Worm (Caenorhabditis elegans): Measurements from ENCODE around the gene ZK896.1.

Gene ZK896.1

ce11 chrIV:12915479-12915878 lies 40.3 kb upstream of the ZK896.1 start, which contains the start of gene srz-15:
Gene srz-15 (plus strand): TSS chrIV:12915779.
- TF ChIP-seq syd-9 (tag; optimal IDR thresholded peaks at IDR 0.05) (no peak), unc-86 (tag; optimal IDR thresholded peaks at IDR 0.05) (no peak), hlh-15 (tag; optimal IDR thresholded peaks at IDR 0.05) (no peak), nfya-1 (tag; optimal IDR thresholded peaks at IDR 0.05) (no peak), hlh-8 (tag; optimal IDR thresholded peaks at IDR 0.05) (no peak)

ce11 chrIV:12914532-12915019 lies 39.4 kb upstream of the ZK896.1 start, which contains the start of gene irg-6:
Gene irg-6 (minus strand): TSS chrIV:12914969.
- no peak for TF ChIP-seq ceh-30 (tag; optimal IDR thresholded peaks at IDR 0.05)
- no peak for TF ChIP-seq C38D4.7 (GFP tag; optimal IDR thresholded peaks at IDR 0.05)
- no peak for TF ChIP-seq pag-3 (tag; optimal IDR thresholded peaks at IDR 0.05; ENCODE audit: borderline replicate concordance)
- TF ChIP-seq che-1 (tag; optimal IDR thresholded peaks at IDR 0.05): no peak
- no peak for TF ChIP-seq syd-9 (tag; optimal IDR thresholded peaks at IDR 0.05)
- TF ChIP-seq hlh-6 (tag; optimal IDR thresholded peaks at IDR 0.05): no peak
- TF ChIP-seq elt-2 (tag; optimal IDR thresholded peaks at IDR 0.05): no peak
- no peak for TF ChIP-seq ttx-3 (tag; optimal IDR thresholded peaks at IDR 0.05)

- TF ChIP-seq elt-2 (tag; optimal IDR thresholded peaks at IDR 0.05) (peak; percentile 39), fax-1 (tag; optimal IDR thresholded peaks at IDR 0.05) (no peak), mec-3 (tag; optimal IDR thresholded peaks at IDR 0.05; ENCODE audit: borderline replicate concordance) (no peak), gmeb-2 (tag; optimal IDR thresholded peaks at IDR 0.05) (no peak)
These were observed 36.8 kb upstream of the ZK896.1 start, which contains the start of gene K08D8.5 for ce11 chrIV:12911990-12912389. Gene K08D8.5 (minus strand): TSS chrIV:12912129.

ce11 chrIV:12909871-12910270 lies 34.7 kb upstream of the ZK896.1 start, which contains the start of gene K08D8.4:
Gene K08D8.4 (minus strand): TSS chrIV:12909998.
- TF ChIP-seq eyg-1 (tag; optimal IDR thresholded peaks at IDR 0.05): no peak
- TF ChIP-seq elt-2 (tag; optimal IDR thresholded peaks at IDR 0.05): peak; percentile 15

ce11 chrIV:12906529-12906928 lies 31.4 kb upstream of the ZK896.1 start, which contains the start of gene K08D8.3:
Gene K08D8.3 (minus strand): TSS chrIV:12906659.
- TF ChIP-seq ceh-19 (GFP tag; optimal IDR thresholded peaks at IDR 0.05) (no peak), gmeb-2 (tag; optimal IDR thresholded peaks at IDR 0.05) (no peak), nfya-1 (tag; optimal IDR thresholded peaks at IDR 0.05) (no peak), ets-4 (tag; optimal IDR thresholded peaks at IDR 0.05) (no peak), T23F11.4 (GFP tag; optimal IDR thresholded peaks at IDR 0.05) (no peak), unc-3 (GFP tag; conservative IDR thresholded peaks at IDR 0.05) (no peak), unc-3 (tag; optimal IDR thresholded peaks at IDR 0.05) (no peak), mec-3 (tag; optimal IDR thresholded peaks at IDR 0.05; ENCODE audit: borderline replicate concordance) (no peak), ref-2 (tag; optimal IDR thresholded peaks at IDR 0.05) (no peak), ama-1 (optimal IDR thresholded peaks at IDR 0.05) (no peak), pha-2 (tag; optimal IDR thresholded peaks at IDR 0.05) (no peak), ztf-16 (tag; optimal IDR thresholded peaks at IDR 0.05) (no peak), hlh-8 (tag; optimal IDR thresholded peaks at IDR 0.05) (no peak), ceh-31 (tag; optimal IDR thresholded peaks at IDR 0.05) (no peak), nhr-11 (tag; optimal IDR thresholded peaks at IDR 0.05) (no peak)

ce11 chrIV:12903687-12904086 lies 28.5 kb upstream of the ZK896.1 start:
- no peak for TF ChIP-seq ceh-9 (tag; optimal IDR thresholded peaks at IDR 0.05)
- TF ChIP-seq dmd-4 (tag; optimal IDR thresholded peaks at IDR 0.05; ENCODE audit: borderline replicate concordance): no peak
- TF ChIP-seq npax-4 (tag; optimal IDR thresholded peaks at IDR 0.05): no peak
- TF ChIP-seq ama-1 (optimal IDR thresholded peaks at IDR 0.05): no peak
- TF ChIP-seq pha-4 (tag; optimal IDR thresholded peaks at IDR 0.05): no peak
- TF ChIP-seq ceh-22 (tag; optimal IDR thresholded peaks at IDR 0.05): no peak
- TF ChIP-seq ceh-14 (tag; optimal IDR thresholded peaks at IDR 0.05): no peak
- no peak for TF ChIP-seq hlh-30 (tag; optimal IDR thresholded peaks at IDR 0.05; ENCODE audit: insufficient read depth)
- no peak for TF ChIP-seq elt-4 (tag; optimal IDR thresholded peaks at IDR 0.05)
- no peak for TF ChIP-seq hlh-6 (tag; optimal IDR thresholded peaks at IDR 0.05)
- no peak for TF ChIP-seq ceh-6 (GFP tag; optimal IDR thresholded peaks at IDR 0.05)
- TF ChIP-seq sox-4 (tag; optimal IDR thresholded peaks at IDR 0.05): no peak
- TF ChIP-seq rnt-1 (tag; optimal IDR thresholded peaks at IDR 0.05): no peak
- no peak for TF ChIP-seq pqm-1 (tag; optimal IDR thresholded peaks at IDR 0.05)
- TF ChIP-seq fkh-10 (GFP tag; optimal IDR thresholded peaks at IDR 0.05): no peak
- TF ChIP-seq unc-3 (GFP tag; conservative IDR thresholded peaks at IDR 0.05): no peak
- TF ChIP-seq unc-3 (tag; optimal IDR thresholded peaks at IDR 0.05): no peak
- no peak for TF ChIP-seq C38D4.7 (GFP tag; optimal IDR thresholded peaks at IDR 0.05)
- TF ChIP-seq K09A11.1 (tag; optimal IDR thresholded peaks at IDR 0.05; ENCODE audit: insufficient read depth): no peak
- TF ChIP-seq elt-2 (tag; optimal IDR thresholded peaks at IDR 0.05): no peak
